ENCODE assay signal across 5 fruit fly cellular contexts in the genomic region with DNA sequence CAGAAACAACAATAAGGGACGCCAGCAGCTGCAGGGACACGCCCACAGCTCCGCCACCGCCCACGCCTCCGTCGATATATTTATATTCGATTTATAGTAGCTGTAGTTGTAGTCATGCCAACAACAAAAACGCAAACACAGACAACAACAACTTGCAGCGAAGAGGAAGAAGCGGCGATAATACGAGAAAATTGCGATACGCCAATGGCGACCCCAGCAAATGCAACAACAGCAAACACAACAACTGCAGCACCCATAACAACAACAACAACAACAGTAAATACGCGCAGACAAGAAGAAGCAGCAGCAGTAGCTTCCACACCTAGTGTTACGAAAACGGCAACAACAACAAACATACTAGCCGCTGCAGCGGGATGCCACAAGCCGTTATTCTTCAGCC.
A peak's percentile ranks its signal among the peaks of the same experiment; 100 is the strongest.
TF ChIP-seq lines count a peak whose summit lies in the region.

No protein-coding gene starts in this region.

- no peak for TF ChIP-seq CTCF in whole organism, embryonic (GFP tag; optimal IDR thresholded peaks at IDR 0.05; lab: Kevin White, UChicago)

TF ChIP-seq in whole organism, adult, 20 proteins besides CTCF, POLR2A, EP300 and RAD21:
- TF ChIP-seq kay (GFP tag; lab: Kevin White, UChicago; ENCODE audit: borderline replicate concordance) (no peak), CG14711 (tag; optimal IDR thresholded peaks at IDR 0.05; lab: Kevin White, UChicago) (no peak), cic (GFP tag; optimal IDR thresholded peaks at IDR 0.05; lab: Kevin White, UChicago) (peak; percentile 22)

TF ChIP-seq in whole organism, embryonic, 481 proteins besides CTCF, POLR2A, EP300 and RAD21 (continues in another document):
- no peak for TF ChIP-seq CG6654 (GFP tag; optimal IDR thresholded peaks at IDR 0.05; lab: Kevin White, UChicago)
- peak; percentile 1 for TF ChIP-seq CG3065 (GFP tag; optimal IDR thresholded peaks at IDR 0.05; lab: Kevin White, UChicago)
- no peak for TF ChIP-seq Hsf (GFP tag; optimal IDR thresholded peaks at IDR 0.05; lab: Kevin White, UChicago)
- TF ChIP-seq Hey (tag; optimal IDR thresholded peaks at IDR 0.05; lab: Kevin White, UChicago) = no peak
- no peak for TF ChIP-seq pho (GFP tag; optimal IDR thresholded peaks at IDR 0.05; lab: Kevin White, UChicago)
- peak; percentile 32 for TF ChIP-seq nom (GFP tag; optimal IDR thresholded peaks at IDR 0.05; lab: Kevin White, UChicago)
- TF ChIP-seq chinmo (GFP tag; IDR thresholded peaks at IDR 0.05; lab: Robert Waterston, UW; ENCODE audit: partially characterized antibody) = 0 out of 4 replicates have a peak, but pooled peaks have one; percentile 63
- TF ChIP-seq TFAM (GFP tag; optimal IDR thresholded peaks at IDR 0.05; lab: Kevin White, UChicago) = no peak
- no peak for TF ChIP-seq CG1792 (GFP tag; optimal IDR thresholded peaks at IDR 0.05; lab: Kevin White, UChicago)
- peak; percentile 36; the same call in 1 of the 2 replicates for TF ChIP-seq nerfin-2 (GFP tag; IDR thresholded peaks at IDR 0.05; lab: Robert Waterston, UW; ENCODE audit: partially characterized antibody)
- no peak for TF ChIP-seq CG32772 (GFP tag; IDR thresholded peaks at IDR 0.05; lab: Robert Waterston, UW)
- peak; percentile 38; the same call in 1 of the 3 replicates for TF ChIP-seq CG6791 (GFP tag; IDR thresholded peaks at IDR 0.05; lab: Robert Waterston, UW; ENCODE audit: partially characterized antibody)
- no peak for TF ChIP-seq phol (tag; optimal IDR thresholded peaks at IDR 0.05; lab: Kevin White, UChicago)
- TF ChIP-seq Med (GFP tag; lab: Kevin White, UChicago) = peak; percentile 77
- TF ChIP-seq Drgx (GFP tag; IDR thresholded peaks at IDR 0.05; lab: Robert Waterston, UW) = no peak
- no peak for TF ChIP-seq CG6813 (GFP tag; optimal IDR thresholded peaks at IDR 0.05; lab: Kevin White, UChicago)
- TF ChIP-seq CG17385 (GFP tag; optimal IDR thresholded peaks at IDR 0.05; lab: Kevin White, UChicago) = peak; percentile 89
- TF ChIP-seq dm (GFP tag; optimal IDR thresholded peaks at IDR 0.05; lab: Kevin White, UChicago) = no peak
- peak; percentile 8 for TF ChIP-seq nerfin-1 (tag; optimal IDR thresholded peaks at IDR 0.05; lab: Kevin White, UChicago)
- 0 out of 3 replicates have a peak, but pooled peaks have one; percentile 27 for TF ChIP-seq ci (GFP tag; IDR thresholded peaks at IDR 0.05; lab: Robert Waterston, UW)

TF ChIP-seq in whole organism, prepupa, 60 proteins besides CTCF, POLR2A, EP300 and RAD21:
- TF ChIP-seq dsx (GFP tag; optimal IDR thresholded peaks at IDR 0.05; lab: Kevin White, UChicago; ENCODE audit: poor library complexity, severe bottlenecking) (no peak), CG11762 (GFP tag; optimal IDR thresholded peaks at IDR 0.05; lab: Kevin White, UChicago; ENCODE audit: insufficient read depth) (no peak), ss (GFP tag; optimal IDR thresholded peaks at IDR 0.05; lab: Kevin White, UChicago) (peak in 1 of 2 experiments; percentile 1), svp (GFP tag; lab: Kevin White, UChicago) (peak; percentile 31), CG3919 (GFP tag; optimal IDR thresholded peaks at IDR 0.05; lab: Kevin White, UChicago) (no peak), fkh (GFP tag; optimal IDR thresholded peaks at IDR 0.05; lab: Kevin White, UChicago) (peak; percentile 3), CG8119 (GFP tag; IDR thresholded peaks at IDR 0.05; lab: Robert Waterston, UW) (0 out of 3 replicates have a peak, but pooled peaks have one; percentile 15), lz (GFP tag; optimal IDR thresholded peaks at IDR 0.05; lab: Kevin White, UChicago) (no peak), CG3032 (tag; optimal IDR thresholded peaks at IDR 0.05; lab: Kevin White, UChicago) (no peak)

TF ChIP-seq in whole organism, pupa, 21 proteins besides CTCF, POLR2A, EP300 and RAD21:
- TF ChIP-seq CG13204 (GFP tag; optimal IDR thresholded peaks at IDR 0.05; lab: Kevin White, UChicago) (peak; percentile 97), CG4496 (GFP tag; IDR thresholded peaks at IDR 0.05; lab: Robert Waterston, UW) (0 out of 3 replicates have a peak, but pooled peaks have one; percentile 22), EcR (GFP tag; optimal IDR thresholded peaks at IDR 0.05; lab: Kevin White, UChicago) (peak; percentile 56), CG14655 (GFP tag; optimal IDR thresholded peaks at IDR 0.05; lab: Kevin White, UChicago) (no peak), D1 (tag; optimal IDR thresholded peaks at IDR 0.05; lab: Kevin White, UChicago) (no peak)

TF ChIP-seq in whole organism, wandering third instar larva, 38 proteins besides CTCF, POLR2A, EP300 and RAD21:
- TF ChIP-seq N (GFP tag; optimal IDR thresholded peaks at IDR 0.05; lab: Kevin White, UChicago) (no peak), GATAd (GFP tag; optimal IDR thresholded peaks at IDR 0.05; lab: Kevin White, UChicago) (no peak), Vsx2 (GFP tag; optimal IDR thresholded peaks at IDR 0.05; lab: Kevin White, UChicago; ENCODE audit: partially characterized antibody) (no peak), pan (optimal IDR thresholded peaks at IDR 0.05; lab: Kevin White, UChicago) (no peak), Dfd (GFP tag; optimal IDR thresholded peaks at IDR 0.05; lab: Kevin White, UChicago) (peak; percentile 57), Rel (GFP tag; optimal IDR thresholded peaks at IDR 0.05; lab: Kevin White, UChicago) (no peak), Rel (tag; optimal IDR thresholded peaks at IDR 0.05; lab: Kevin White, UChicago) (no peak), OdsH (GFP tag; optimal IDR thresholded peaks at IDR 0.05; lab: Kevin White, UChicago) (no peak)
